Worm (Caenorhabditis elegans) whole organism, L2 larva: ENCODE data around the gene C43H6.4.

Experiments used
- F13H6.1 ChIP-seq: sonication (generic microtip); optimal IDR thresholded peaks from 2 replicates; lab custom pipeline; 2016; ENCODE audit warnings: missing genetic modification characterization, missing compliant biosample characterization
- alr-1 ChIP-seq: fragments of 150-350 bp; optimal IDR thresholded peaks from 2 replicates; lab custom pipeline; 2014; ENCODE audit warnings: missing biosample characterization, missing genetic modification characterization
- lin-39 ChIP-seq: fragments of 150-350 bp; optimal IDR thresholded peaks from 2 replicates; lab custom pipeline; 2014; ENCODE audit warnings: missing biosample characterization, missing genetic modification reagents, missing genetic modification characterization
- lsy-2 ChIP-seq, 2 experiments: fragments of 150-350 bp in 1 of 2; sonication (generic microtip) in 1 of 2; optimal IDR thresholded peaks; 2 replicates each; lab custom pipeline; 2014 to 2017; ENCODE audit warnings: missing biosample characterization in 2 of 2, missing genetic modification characterization in 2 of 2
- nhr-237 ChIP-seq: fragments of 150-350 bp; optimal IDR thresholded peaks from 2 replicates; lab custom pipeline; 2014; ENCODE audit warnings: missing biosample characterization, missing genetic modification characterization
- nhr-77 ChIP-seq: fragments of 150-350 bp; optimal IDR thresholded peaks from 2 replicates; lab custom pipeline; 2014; ENCODE audit warnings: missing biosample characterization, missing genetic modification characterization
- skn-1 ChIP-seq: sonication (generic microtip); optimal IDR thresholded peaks from 2 replicates; lab custom pipeline; 2017; ENCODE audit warnings: missing biosample characterization, missing genetic modification characterization
- sma-3 ChIP-seq: sonication (generic microtip); optimal IDR thresholded peaks from 2 replicates; lab custom pipeline; 2016; ENCODE audit warnings: missing genetic modification reagents, missing genetic modification characterization, missing compliant biosample characterization
- snpc-4 ChIP-seq: fragments of 150-350 bp; optimal IDR thresholded peaks from 2 replicates; lab custom pipeline; 2014; ENCODE audit warnings: missing biosample characterization, missing genetic modification characterization
- ztf-11 ChIP-seq: sonication (generic microtip); optimal IDR thresholded peaks from 2 replicates; lab custom pipeline; 2017; ENCODE audit warnings: missing biosample characterization, missing genetic modification characterization
- ztf-4 ChIP-seq: fragments of 150-350 bp; optimal IDR thresholded peaks from 2 replicates; lab custom pipeline; 2014; ENCODE audit warnings: missing biosample characterization, missing genetic modification characterization

DNA sequence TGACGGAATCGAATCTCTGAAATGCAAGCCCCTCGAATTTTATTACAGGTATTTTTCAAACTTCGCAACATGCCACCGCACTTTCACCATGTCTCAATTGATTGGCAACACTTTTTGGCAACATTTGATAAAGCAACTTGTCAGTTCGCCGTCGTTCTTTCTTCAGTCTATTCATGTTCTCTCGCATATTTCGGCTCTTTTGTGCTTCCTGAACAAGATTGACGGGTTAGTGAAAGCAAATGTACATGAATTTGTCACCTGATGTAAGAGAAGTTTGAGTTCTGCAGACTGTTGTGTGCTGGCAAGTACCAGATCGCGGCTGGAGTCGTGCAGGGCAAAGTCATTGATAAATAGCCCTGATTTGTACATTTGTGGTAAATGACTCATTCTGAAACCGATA is 18.3 kb downstream of the C43H6.4 start:
- no peak for TF ChIP-seq sma-3 (GFP tag; lab: Kevin White, UChicago)
- TF ChIP-seq ztf-4 (tag; lab: Kevin White, UChicago) = no peak
- no peak for TF ChIP-seq nhr-77 (tag; lab: Kevin White, UChicago)
- TF ChIP-seq snpc-4 (tag; lab: Kevin White, UChicago) = no peak
- TF ChIP-seq F13H6.1 (tag; lab: Kevin White, UChicago) = no peak
- no peak for TF ChIP-seq alr-1
- TF ChIP-seq ztf-11 = no peak
- TF ChIP-seq nhr-237 (tag; lab: Kevin White, UChicago) = no peak
- no peak for TF ChIP-seq lsy-2 (tag; optimal IDR thresholded peaks at IDR 0.05; lab: Kevin White, UChicago)
- no peak for TF ChIP-seq skn-1
- TF ChIP-seq lin-39 (tag; lab: Kevin White, UChicago) = no peak
